Fruit fly (Drosophila melanogaster): ENCODE results near the gene Rpt5.

Rpt5 gene

DNA sequence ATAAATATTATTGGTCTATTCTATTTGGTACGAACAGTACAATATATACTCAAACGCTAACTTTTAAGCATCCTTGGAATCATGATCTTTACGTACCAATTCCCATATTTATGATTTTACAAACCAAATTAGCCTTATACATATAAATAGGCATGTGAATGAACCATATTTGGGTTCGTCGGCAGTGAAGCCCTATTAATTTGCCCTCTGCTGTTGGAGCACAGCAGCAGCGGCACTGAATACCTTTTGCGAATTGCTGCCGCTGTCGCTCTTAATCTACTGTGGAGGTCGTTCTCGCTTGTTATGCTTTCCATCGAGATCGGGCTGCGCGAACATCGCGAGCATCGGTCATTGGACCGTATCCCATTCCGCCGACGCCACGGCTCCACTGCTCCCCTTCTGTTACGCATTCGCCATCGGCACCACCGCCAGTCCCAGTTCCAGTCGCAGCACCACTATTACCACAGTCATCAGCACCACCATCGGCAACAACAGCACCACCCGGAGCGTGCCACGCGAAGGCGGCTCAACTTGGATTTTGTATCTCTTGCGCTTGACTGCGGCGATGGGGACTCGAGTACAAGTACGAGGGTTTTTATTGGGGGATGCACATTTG lies 35.8 kb downstream of the Rpt5 start (continued):
- TF ChIP-seq esn (GFP tag; optimal IDR thresholded peaks at IDR 0.05) = peak; percentile 73
- TF ChIP-seq CG6276 (GFP tag; optimal IDR thresholded peaks at IDR 0.05) = peak; percentile 69
- TF ChIP-seq CG9139 (GFP tag; optimal IDR thresholded peaks at IDR 0.05) = peak; percentile 40
- TF ChIP-seq CG34406 (GFP tag; optimal IDR thresholded peaks at IDR 0.05) = peak; percentile 63
- TF ChIP-seq CG16779 (tag; optimal IDR thresholded peaks at IDR 0.05) = peak; percentile 24
- peak; percentile 69 for TF ChIP-seq net (GFP tag; optimal IDR thresholded peaks at IDR 0.05)
- peak; percentile 93 for TF ChIP-seq Eip78C (GFP tag)
- peak; percentile 70 for TF ChIP-seq CG1621 (tag; optimal IDR thresholded peaks at IDR 0.05)
- TF ChIP-seq CG6854 (GFP tag; optimal IDR thresholded peaks at IDR 0.05) = peak; percentile 58
- peak; percentile 80 for TF ChIP-seq CG3032 (tag; optimal IDR thresholded peaks at IDR 0.05)
- peak; percentile 63 for TF ChIP-seq CG6792 (GFP tag; optimal IDR thresholded peaks at IDR 0.05)
- TF ChIP-seq Eip75B (GFP tag; optimal IDR thresholded peaks at IDR 0.05) = peak; percentile 78
- no peak for TF ChIP-seq vri (GFP tag; optimal IDR thresholded peaks at IDR 0.05)
- TF ChIP-seq CG11902 (GFP tag; optimal IDR thresholded peaks at IDR 0.05) = peak; percentile 23
- TF ChIP-seq pdm3 (GFP tag; optimal IDR thresholded peaks at IDR 0.05) = peak; percentile 68
- TF ChIP-seq Met (GFP tag; optimal IDR thresholded peaks at IDR 0.05) = peak; percentile 71
- peak; percentile 39 for TF ChIP-seq Lpt (GFP tag; optimal IDR thresholded peaks at IDR 0.05)
- peak; percentile 72 for TF ChIP-seq acj6 (GFP tag; optimal IDR thresholded peaks at IDR 0.05)
- peak; percentile 94 for TF ChIP-seq svp (GFP tag)
- TF ChIP-seq CG6163 (GFP tag; IDR thresholded peaks at IDR 0.05) = peak; percentile 44
- peak; percentile 28 for TF ChIP-seq Ets21C (GFP tag; optimal IDR thresholded peaks at IDR 0.05)
- TF ChIP-seq Eip93F (GFP tag; optimal IDR thresholded peaks at IDR 0.05) = no peak
- peak; percentile 70 for TF ChIP-seq CG3919 (GFP tag; optimal IDR thresholded peaks at IDR 0.05)

dm6 chr3R:23789584-23789983 lies 36.9 kb downstream of the Rpt5 start:
- TF ChIP-seq svp (GFP tag) (peak; percentile 99), Met (GFP tag; optimal IDR thresholded peaks at IDR 0.05) (no peak)

DNA sequence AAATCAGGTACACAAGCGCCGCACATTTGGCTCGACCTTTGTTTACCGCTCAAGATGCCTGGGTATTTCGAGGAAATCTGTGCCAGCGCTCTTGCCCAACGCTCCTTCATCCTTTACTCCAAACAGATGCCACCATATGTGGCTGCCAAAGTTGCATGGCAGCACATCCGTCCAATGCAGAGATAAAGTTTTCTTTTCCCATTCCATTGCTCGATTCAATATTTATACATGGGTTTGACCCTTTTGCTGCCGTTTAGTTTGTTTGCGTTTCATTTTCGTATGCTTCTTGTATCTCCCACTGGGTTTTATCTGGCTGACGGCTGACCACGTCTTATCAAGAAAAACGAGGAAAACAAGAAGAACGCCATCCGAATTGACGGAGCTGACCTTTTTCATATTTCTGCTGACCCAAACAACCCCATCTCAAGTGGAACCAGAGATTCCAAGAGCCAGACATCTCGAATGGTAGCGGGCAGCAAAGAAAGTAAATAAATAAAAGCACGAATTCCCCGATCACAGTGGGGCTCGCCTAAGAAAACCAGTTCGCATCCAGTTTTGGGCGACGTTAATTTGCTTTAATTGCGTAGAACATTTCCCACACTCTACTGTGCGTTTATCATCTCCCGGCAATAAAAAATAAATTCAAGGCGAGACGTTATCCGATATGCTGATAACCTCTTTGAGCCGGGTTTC lies 38.0 kb downstream of the Rpt5 start:
- TF ChIP-seq Lpt (GFP tag; optimal IDR thresholded peaks at IDR 0.05) (no peak), Ets96B (tag; optimal IDR thresholded peaks at IDR 0.05) (no peak), CG10631 (GFP tag; optimal IDR thresholded peaks at IDR 0.05) (no peak), eg (GFP tag; IDR thresholded peaks at IDR 0.05) (no peak), Hr39 (GFP tag; optimal IDR thresholded peaks at IDR 0.05) (no peak), CG32006 (GFP tag; optimal IDR thresholded peaks at IDR 0.05) (no peak), fkh (GFP tag; optimal IDR thresholded peaks at IDR 0.05) (peak; percentile 57), vri (GFP tag; optimal IDR thresholded peaks at IDR 0.05) (no peak), Smox (GFP tag; optimal IDR thresholded peaks at IDR 0.05) (no peak), CG16779 (tag; optimal IDR thresholded peaks at IDR 0.05) (no peak), cyc (GFP tag; optimal IDR thresholded peaks at IDR 0.05) (peak; percentile 23), Hr38 (GFP tag; optimal IDR thresholded peaks at IDR 0.05) (no peak), Eip78C (GFP tag) (peak; percentile 56), CG8119 (GFP tag; IDR thresholded peaks at IDR 0.05) (no peak), esn (GFP tag; optimal IDR thresholded peaks at IDR 0.05) (peak; percentile 15), CG4318 (GFP tag; optimal IDR thresholded peaks at IDR 0.05) (no peak), svp (GFP tag) (peak; percentile 98), CG9139 (GFP tag; optimal IDR thresholded peaks at IDR 0.05) (no peak), Sox14 (GFP tag; optimal IDR thresholded peaks at IDR 0.05) (no peak), Ets21C (GFP tag; optimal IDR thresholded peaks at IDR 0.05) (no peak), Gug (GFP tag; IDR thresholded peaks at IDR 0.05) (no peak), CG6163 (GFP tag; IDR thresholded peaks at IDR 0.05) (no peak), topi (GFP tag; optimal IDR thresholded peaks at IDR 0.05) (peak; percentile 10), CG8632 (GFP tag; optimal IDR thresholded peaks at IDR 0.05) (no peak), CG31627 (GFP tag; optimal IDR thresholded peaks at IDR 0.05) (peak; percentile 9), achi (GFP tag; optimal IDR thresholded peaks at IDR 0.05) (no peak), Met (GFP tag; optimal IDR thresholded peaks at IDR 0.05) (no peak), CG3919 (GFP tag; optimal IDR thresholded peaks at IDR 0.05) (no peak), net (GFP tag; optimal IDR thresholded peaks at IDR 0.05) (no peak), CG1621 (tag; optimal IDR thresholded peaks at IDR 0.05) (no peak), CG34406 (GFP tag; optimal IDR thresholded peaks at IDR 0.05) (peak; percentile 5), dsx (GFP tag; optimal IDR thresholded peaks at IDR 0.05; ENCODE audit: poor library complexity, severe bottlenecking) (no peak), CG6276 (GFP tag; optimal IDR thresholded peaks at IDR 0.05) (no peak), Blimp-1 (GFP tag; optimal IDR thresholded peaks at IDR 0.05) (no peak), CG11762 (GFP tag; optimal IDR thresholded peaks at IDR 0.05; ENCODE audit: insufficient read depth) (no peak), fd59A (GFP tag; optimal IDR thresholded peaks at IDR 0.05) (no peak), Sox102F (GFP tag; optimal IDR thresholded peaks at IDR 0.05) (no peak)

Measured in whole organism, prepupa.